Worm (Caenorhabditis elegans) whole organism, L1 larva: ENCODE results near the gene acdh-2.
"Not testable (repeated sequence)": the region's sequence is repeated elsewhere in the genome, so short reads cannot be mapped to it uniquely, and the experiment has no call there.

Source experiments
- C04F5.9 ChIP-seq: sonication (generic microtip); optimal IDR thresholded peaks from 2 replicates; lab custom pipeline; 2016; ENCODE audit warnings: missing genetic modification characterization, missing compliant biosample characterization
- C16A3.4 ChIP-seq: fragments of 150-350 bp; optimal IDR thresholded peaks from 2 replicates; lab custom pipeline; 2014; ENCODE audit warnings: missing biosample characterization, missing genetic modification characterization
- F16B12.6 ChIP-seq: fragments of 150-350 bp; optimal IDR thresholded peaks from 2 replicates; lab custom pipeline; 2014; ENCODE audit warnings: missing biosample characterization, missing genetic modification characterization
- alr-1 ChIP-seq: fragments of 200-800 bp; sonication (Bioruptor generic); optimal IDR thresholded peaks from 2 replicates; lab custom pipeline; 2018; ENCODE audit warnings: borderline replicate concordance, mild to moderate bottlenecking, missing genetic modification characterization, missing compliant biosample characterization
- ama-1 ChIP-seq: fragments of 150-350 bp; optimal IDR thresholded peaks from 2 replicates; lab custom pipeline; 2014
- ceh-82 ChIP-seq, 3 experiments: fragments of 150-350 bp in 1 of 3; sonication (generic microtip) in 2 of 3; optimal IDR thresholded peaks; 2 replicates each; lab custom pipeline; 2014 to 2017; ENCODE audit warnings: missing biosample characterization in 3 of 3, missing genetic modification characterization in 3 of 3
- ceh-88 ChIP-seq: fragments of 200-800 bp; sonication (Bioruptor generic); IDR thresholded peaks from 2 replicates; pipeline ENCODE4 v1.3.6; 2022; ENCODE audit warnings: missing genetic modification characterization, missing compliant biosample characterization
- ceh-90 ChIP-seq: sonication (generic microtip); optimal IDR thresholded peaks from 2 replicates; lab custom pipeline; 2016; ENCODE audit warnings: missing genetic modification characterization, missing compliant biosample characterization
- ces-1 ChIP-seq: fragments of 150-350 bp; optimal IDR thresholded peaks from 2 replicates; lab custom pipeline; 2014; ENCODE audit warnings: missing biosample characterization, missing genetic modification reagents, missing genetic modification characterization
- dpl-1 ChIP-seq, 3 experiments: fragments of 150-350 bp in 2 of 3; sonication (generic microtip) in 1 of 3; optimal IDR thresholded peaks; 2 replicates each; lab custom pipeline; 2014 to 2017; ENCODE audit warnings: missing biosample characterization in 3 of 3, missing genetic modification characterization in 3 of 3, missing genetic modification reagents in 3 of 3
- efl-3 ChIP-seq: fragments of 200-800 bp; sonication (Bioruptor generic); optimal IDR thresholded peaks from 2 replicates; lab custom pipeline; 2018; ENCODE audit warnings: mild to moderate bottlenecking, missing genetic modification characterization, missing compliant biosample characterization
- elt-2 ChIP-seq: sonication (generic microtip); optimal IDR thresholded peaks from 2 replicates; lab custom pipeline; 2016; ENCODE audit warnings: missing genetic modification characterization, mild to moderate bottlenecking, inconsistent platforms, missing compliant biosample characterization, missing genetic modification reagents
- ets-5 ChIP-seq: fragments of 200-800 bp; sonication (Bioruptor generic); IDR thresholded peaks from 2 replicates; pipeline ENCODE4 v1.3.6; 2022; ENCODE audit warnings: missing genetic modification characterization, missing compliant biosample characterization
- fkh-10 ChIP-seq: sonication (generic microtip); optimal IDR thresholded peaks from 2 replicates; lab custom pipeline; 2017; ENCODE audit warnings: missing biosample characterization, missing genetic modification reagents, missing genetic modification characterization
- fkh-8 ChIP-seq: sonication (generic microtip); optimal IDR thresholded peaks from 2 replicates; lab custom pipeline; 2016; ENCODE audit warnings: mild to moderate bottlenecking, missing genetic modification characterization, missing compliant biosample characterization
- hlh-17 ChIP-seq: fragments of 200-800 bp; sonication (Bioruptor generic); optimal IDR thresholded peaks from 2 replicates; lab custom pipeline; 2018; ENCODE audit warnings: missing genetic modification characterization, mild to moderate bottlenecking, missing compliant biosample characterization, moderate library complexity, borderline replicate concordance
- hlh-4 ChIP-seq: sonication (generic microtip); optimal IDR thresholded peaks from 2 replicates; lab custom pipeline; 2016; ENCODE audit warnings: mild to moderate bottlenecking, missing genetic modification characterization, missing compliant biosample characterization
- isw-1 ChIP-seq: fragments of 200-800 bp; sonication (Bioruptor generic); IDR thresholded peaks from 2 replicates; pipeline ENCODE4 v1.3.6; 2022; ENCODE audit warnings: missing genetic modification characterization, missing compliant biosample characterization
- lin-14 ChIP-seq: fragments of 200-800 bp; sonication (Bioruptor generic); optimal IDR thresholded peaks from 2 replicates; lab custom pipeline; 2018; ENCODE audit warnings: mild to moderate bottlenecking, missing genetic modification characterization, moderate library complexity, missing compliant biosample characterization
- lin-15B ChIP-seq: fragments of 150-350 bp; sonication (generic microtip); optimal IDR thresholded peaks from 3 replicates; lab custom pipeline; 2014; ENCODE audit warnings: missing biosample characterization, missing genetic modification characterization
- lir-3 ChIP-seq: sonication (generic microtip); optimal IDR thresholded peaks from 2 replicates; lab custom pipeline; 2016; ENCODE audit warnings: mild to moderate bottlenecking, missing genetic modification characterization, moderate library complexity, missing compliant biosample characterization; ENCODE audit not compliant: poor library complexity
- lsy-2 ChIP-seq, 2 experiments: fragments of 150-350 bp; optimal IDR thresholded peaks; 2 replicates each; lab custom pipeline; 2014; ENCODE audit warnings: missing biosample characterization in 2 of 2, missing genetic modification characterization in 2 of 2
- mef-2 ChIP-seq: fragments of 150-350 bp; optimal IDR thresholded peaks from 2 replicates; lab custom pipeline; 2014; ENCODE audit warnings: missing biosample characterization, missing genetic modification characterization
- nhr-12 ChIP-seq: sonication (generic microtip); optimal IDR thresholded peaks from 2 replicates; lab custom pipeline; 2017; ENCODE audit warnings: missing biosample characterization, missing genetic modification characterization
- nhr-20 ChIP-seq: sonication (generic microtip); optimal IDR thresholded peaks from 2 replicates; lab custom pipeline; 2016; ENCODE audit warnings: mild to moderate bottlenecking, missing genetic modification characterization, missing compliant biosample characterization
- nhr-237 ChIP-seq: fragments of 150-350 bp; optimal IDR thresholded peaks from 2 replicates; lab custom pipeline; 2014; ENCODE audit warnings: missing biosample characterization, missing genetic modification characterization
- nhr-47 ChIP-seq: sonication (generic microtip); optimal IDR thresholded peaks from 2 replicates; lab custom pipeline; 2016; ENCODE audit warnings: mild to moderate bottlenecking, missing genetic modification characterization, moderate library complexity, missing compliant biosample characterization
- nhr-71 ChIP-seq: sonication (generic microtip); optimal IDR thresholded peaks from 2 replicates; lab custom pipeline; 2016; ENCODE audit warnings: mild to moderate bottlenecking, missing genetic modification characterization, moderate library complexity, missing compliant biosample characterization
- nhr-84 ChIP-seq: sonication (generic microtip); optimal IDR thresholded peaks from 2 replicates; lab custom pipeline; 2017; ENCODE audit warnings: missing biosample characterization, missing genetic modification characterization
- pag-3 ChIP-seq: sonication (generic microtip); optimal IDR thresholded peaks from 2 replicates; lab custom pipeline; 2017; ENCODE audit warnings: missing genetic modification characterization, mild to moderate bottlenecking, missing compliant biosample characterization, antibody characterized with exemption, borderline replicate concordance; ENCODE audit not compliant: insufficient read depth
- rnt-1 ChIP-seq: sonication (generic microtip); optimal IDR thresholded peaks from 2 replicates; lab custom pipeline; 2016; ENCODE audit warnings: mild to moderate bottlenecking, missing genetic modification characterization, moderate library complexity, missing compliant biosample characterization
- skn-1 ChIP-seq: fragments of 150-350 bp; optimal IDR thresholded peaks from 2 replicates; lab custom pipeline; 2014; ENCODE audit warnings: missing biosample characterization, missing genetic modification characterization
- snpc-4 ChIP-seq: fragments of 150-350 bp; optimal IDR thresholded peaks from 2 replicates; lab custom pipeline; 2014; ENCODE audit warnings: missing biosample characterization, missing genetic modification characterization
- snu-23 ChIP-seq: sonication (generic microtip); optimal IDR thresholded peaks from 2 replicates; lab custom pipeline; 2016; ENCODE audit warnings: missing genetic modification characterization, missing compliant biosample characterization
- sptf-1 ChIP-seq: fragments of 150-350 bp; optimal IDR thresholded peaks from 2 replicates; lab custom pipeline; 2014; ENCODE audit warnings: missing biosample characterization, missing genetic modification characterization
- tlp-1 ChIP-seq: fragments of 150-350 bp; optimal IDR thresholded peaks from 2 replicates; lab custom pipeline; 2014; ENCODE audit warnings: missing biosample characterization, missing genetic modification characterization
- unc-130 ChIP-seq: fragments of 150-350 bp; optimal IDR thresholded peaks from 2 replicates; lab custom pipeline; 2017; ENCODE audit warnings: missing biosample characterization, missing genetic modification characterization, inconsistent platforms
- unc-30 ChIP-seq: sonication (generic microtip); optimal IDR thresholded peaks from 2 replicates; lab custom pipeline; 2017; ENCODE audit warnings: missing biosample characterization, missing genetic modification characterization
- unc-98 ChIP-seq: fragments of 200-800 bp; sonication (Bioruptor generic); IDR thresholded peaks from 2 replicates; pipeline ENCODE4 v1.3.6; 2022; ENCODE audit warnings: missing genetic modification characterization, missing compliant biosample characterization
- xbp-1 ChIP-seq: sonication (generic microtip); optimal IDR thresholded peaks from 2 replicates; lab custom pipeline; 2016; ENCODE audit warnings: missing genetic modification characterization, missing compliant biosample characterization
- zag-1 ChIP-seq: fragments of 150-350 bp; optimal IDR thresholded peaks from 2 replicates; lab custom pipeline; 2014; ENCODE audit warnings: missing biosample characterization, missing genetic modification characterization
- zip-4 ChIP-seq: fragments of 200-800 bp; sonication (Bioruptor generic); optimal IDR thresholded peaks from 2 replicates; lab custom pipeline; 2018; ENCODE audit warnings: mild to moderate bottlenecking, missing genetic modification characterization, moderate library complexity, missing compliant biosample characterization
- ztf-11 ChIP-seq, 2 experiments: sonication (generic microtip); optimal IDR thresholded peaks; 2 replicates each; lab custom pipeline; 2016 to 2017; ENCODE audit warnings: missing genetic modification characterization in 2 of 2, missing biosample characterization in 1 of 2, missing compliant biosample characterization in 1 of 2
- ztf-4 ChIP-seq: fragments of 150-350 bp; optimal IDR thresholded peaks from 2 replicates; lab custom pipeline; 2014; ENCODE audit warnings: missing biosample characterization, missing genetic modification characterization

acdh-2 gene

DNA sequence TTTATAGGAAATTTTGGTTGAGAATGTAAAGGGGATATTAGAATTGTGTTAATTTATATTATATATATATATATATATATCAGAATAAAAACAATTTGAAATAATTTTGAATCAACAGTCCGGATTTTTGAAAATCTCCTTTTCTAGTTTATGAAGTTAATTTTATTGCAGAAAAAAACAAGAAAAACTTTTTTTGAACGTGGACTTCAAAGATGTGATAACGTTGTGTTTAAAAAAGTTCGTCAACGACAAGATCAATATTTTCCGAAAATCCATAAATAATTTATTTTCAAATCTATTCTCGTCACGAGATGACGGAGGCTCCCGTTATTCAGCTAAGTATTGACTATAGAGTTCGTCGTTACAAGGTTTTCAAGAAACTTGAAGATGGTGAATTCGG, 9.8 kb downstream of the acdh-2 start, which contains the start of gene C17C3.11:
TSS of gene C17C3.11 (plus strand) at position 301 of the 400 bp plus-strand sequence.
- no peak for TF ChIP-seq ceh-90 (tag; lab: Kevin White, UChicago)
- no peak for TF ChIP-seq hlh-17 (GFP tag; lab: Kevin White, UChicago)
- no peak for TF ChIP-seq nhr-71
- no peak for TF ChIP-seq lin-15B (tag; lab: Kevin White, UChicago)
- TF ChIP-seq nhr-237 (tag; lab: Kevin White, UChicago): no peak
- no peak for TF ChIP-seq mef-2
- TF ChIP-seq isw-1 (GFP tag; lab: Robert Waterston, UW): no peak
- no peak for TF ChIP-seq zip-4 (GFP tag; lab: Kevin White, UChicago)
- no peak for TF ChIP-seq lin-14
- TF ChIP-seq ztf-11 (tag; optimal IDR thresholded peaks at IDR 0.05; lab: Kevin White, UChicago): no peak
- TF ChIP-seq unc-30: no peak
- TF ChIP-seq nhr-20 (tag; lab: Kevin White, UChicago): no peak
- TF ChIP-seq xbp-1 (tag; lab: Kevin White, UChicago): no peak

- TF ChIP-seq skn-1 (tag; lab: Kevin White, UChicago) (no peak), unc-98 (GFP tag; lab: Robert Waterston, UW) (no peak), zag-1 (tag; lab: Kevin White, UChicago) (no peak), fkh-8 (no peak), ets-5 (GFP tag; lab: Robert Waterston, UW) (no peak), snu-23 (no peak), xbp-1 (tag; lab: Kevin White, UChicago) (no peak), C04F5.9 (tag; lab: Kevin White, UChicago) (no peak), tlp-1 (tag; lab: Kevin White, UChicago) (no peak), nhr-20 (tag; lab: Kevin White, UChicago) (no peak), lir-3 (tag; lab: Kevin White, UChicago) (no peak), nhr-71 (no peak), sptf-1 (tag; lab: Kevin White, UChicago) (no peak), ceh-82 (tag; optimal IDR thresholded peaks at IDR 0.05; lab: Kevin White, UChicago) (no peak), ceh-90 (tag; lab: Kevin White, UChicago) (no peak), F16B12.6 (tag; lab: Kevin White, UChicago) (no peak), elt-2 (tag; lab: Kevin White, UChicago) (no peak), hlh-17 (GFP tag; lab: Kevin White, UChicago) (no peak), ces-1 (GFP tag; lab: Kevin White, UChicago) (no peak)
Observed at ce11 chrII:5537078-5537477, 10.2 kb downstream of the acdh-2 start.

DNA sequence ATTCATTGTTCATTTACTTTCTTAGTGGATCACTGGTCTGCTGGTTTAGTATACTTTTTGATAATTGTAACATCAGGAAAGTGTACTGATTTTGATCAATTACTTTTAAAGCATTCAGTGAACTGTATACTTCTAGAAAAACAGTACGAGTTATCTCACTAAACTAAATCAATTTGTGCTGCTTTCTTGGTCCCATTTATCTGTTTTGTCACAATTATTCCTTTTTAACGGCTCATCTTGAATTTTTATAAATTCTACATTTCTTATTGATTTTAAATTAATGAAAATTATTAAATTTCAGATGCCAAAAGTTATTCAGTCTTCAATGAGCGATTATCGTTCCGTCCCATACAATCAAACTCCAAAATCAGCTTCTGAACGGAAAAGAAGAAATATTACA, 12.4 kb downstream of the acdh-2 start, which contains the start of gene hlh-25:
TSS of gene hlh-25 (plus strand) at position 301 of the 400 bp plus-strand sequence.
- not testable (repeated sequence) for TF ChIP-seq hlh-4 (tag; lab: Kevin White, UChicago); elt-2 (tag; lab: Kevin White, UChicago); lsy-2 (tag; optimal IDR thresholded peaks at IDR 0.05; lab: Kevin White, UChicago)
- TF ChIP-seq, all 84 proteins: peak for 0; not testable (repeated sequence) for 84

ce11 chrII:5533642-5534041, 13.7 kb downstream of the acdh-2 start, which contains the start of gene hlh-26:
hlh-26 (minus strand) TSS chrII:5533742.
- no peak for TF ChIP-seq alr-1 (tag; lab: Kevin White, UChicago)
- TF ChIP-seq unc-130: no peak
- no peak for TF ChIP-seq nhr-84 (tag; lab: Kevin White, UChicago)
- TF ChIP-seq ztf-4 (tag; lab: Kevin White, UChicago): no peak
- TF ChIP-seq elt-2 (tag; lab: Kevin White, UChicago): no peak
- no peak for TF ChIP-seq unc-98 (GFP tag; lab: Robert Waterston, UW)

ce11 chrII:5531855-5532328, 15.4 kb downstream of the acdh-2 start, which contains the start of gene C17C3.9:
C17C3.9 (minus strand) TSS chrII:5532278.
- TF ChIP-seq nhr-12: no peak
- no peak for TF ChIP-seq mef-2
- no peak for TF ChIP-seq nhr-71
- TF ChIP-seq skn-1 (tag; lab: Kevin White, UChicago): no peak
- no peak for TF ChIP-seq ceh-88
- no peak for TF ChIP-seq snpc-4 (tag; lab: Kevin White, UChicago)
- TF ChIP-seq elt-2 (tag; lab: Kevin White, UChicago): no peak
- TF ChIP-seq fkh-10 (GFP tag; lab: Kevin White, UChicago): no peak
- TF ChIP-seq pag-3 (tag; lab: Kevin White, UChicago): no peak
- TF ChIP-seq C16A3.4: no peak
- no peak for TF ChIP-seq ama-1
- no peak for TF ChIP-seq hlh-17 (GFP tag; lab: Kevin White, UChicago)
- TF ChIP-seq rnt-1 (tag; lab: Kevin White, UChicago): no peak
- TF ChIP-seq nhr-47 (tag; lab: Kevin White, UChicago): no peak
- no peak for TF ChIP-seq efl-3 (GFP tag; lab: Kevin White, UChicago)
- TF ChIP-seq dpl-1 (GFP tag; optimal IDR thresholded peaks at IDR 0.05; lab: Kevin White, UChicago): no peak
